Worm (Caenorhabditis elegans): Measurements from ENCODE around the gene T22F3.7.

Gene T22F3.7

DNA sequence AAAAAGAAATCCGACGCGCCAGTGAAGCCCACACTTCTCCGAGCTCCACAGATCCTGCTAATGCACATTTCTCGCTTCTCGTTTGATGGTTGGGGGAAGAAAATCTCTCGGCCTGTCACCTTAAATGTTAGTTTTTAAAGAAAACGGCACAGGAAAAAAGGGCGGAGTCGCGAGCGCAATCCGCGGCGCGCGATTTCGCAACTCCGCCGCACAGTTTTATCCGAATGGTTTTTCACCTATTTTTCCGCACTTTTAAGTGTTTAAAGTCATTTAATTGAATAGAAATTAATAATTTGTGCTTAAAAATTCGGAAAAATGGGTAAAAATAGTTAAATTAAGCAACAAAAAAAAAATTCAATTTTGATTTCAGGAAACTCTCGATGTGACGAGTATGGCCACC, 12.8 kb downstream of the T22F3.7 start (continued):
- peak; percentile 16 for TF ChIP-seq zip-5 (tag; optimal IDR thresholded peaks at IDR 0.05)
- TF ChIP-seq ref-2 (tag; optimal IDR thresholded peaks at IDR 0.05), result no peak
- peak; percentile 15 for TF ChIP-seq ztf-16 (tag; optimal IDR thresholded peaks at IDR 0.05)
- TF ChIP-seq fax-1 (tag; optimal IDR thresholded peaks at IDR 0.05), result peak; percentile 20
- peak; percentile 27 for TF ChIP-seq npax-4 (tag; optimal IDR thresholded peaks at IDR 0.05)
- peak; percentile 49 for TF ChIP-seq ceh-19 (GFP tag; optimal IDR thresholded peaks at IDR 0.05)
- peak; percentile 24 for TF ChIP-seq nfya-1 (tag; optimal IDR thresholded peaks at IDR 0.05)

DNA sequence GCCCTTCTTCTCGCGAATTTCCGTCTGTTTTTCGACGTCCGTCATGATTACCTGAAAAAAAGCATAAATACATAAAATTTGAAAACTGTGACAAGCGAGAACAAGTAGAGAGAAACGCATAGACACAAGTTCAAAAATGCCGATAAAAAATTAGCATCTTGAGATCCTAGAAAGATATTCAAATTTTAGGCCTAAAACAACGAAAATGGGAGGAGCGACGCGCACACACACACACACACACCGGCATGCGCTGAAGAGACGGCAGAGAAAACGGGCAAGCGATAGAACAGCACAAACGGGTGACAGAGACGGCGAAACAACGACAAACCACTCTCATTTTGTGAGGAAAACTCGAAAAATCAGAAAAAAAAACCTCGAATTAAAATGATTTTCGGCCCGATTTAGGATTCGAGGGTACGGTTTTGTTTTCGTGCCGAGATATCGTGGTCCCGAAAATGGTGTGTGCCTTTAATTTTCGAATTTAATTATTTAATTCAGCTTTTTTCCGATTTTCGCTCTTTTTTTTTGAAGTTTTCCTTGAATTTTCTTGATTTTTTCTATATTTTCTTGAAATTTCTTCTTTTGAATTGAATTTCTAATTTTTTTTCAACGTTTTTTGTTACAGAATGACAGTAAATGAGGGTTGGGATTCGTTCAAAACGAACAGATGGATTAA, 14.3 kb downstream of the T22F3.7 start, which contains the start of the genes rpl-11.1 and T22F3.2:
TSS of gene rpl-11.1 (minus strand) at position 51 of the 676 bp plus-strand sequence.
TSS of gene T22F3.2 (plus strand) at position 626 of the 676 bp plus-strand sequence.
- TF ChIP-seq nfya-1 (tag; optimal IDR thresholded peaks at IDR 0.05), result peak; percentile 14
- no peak for TF ChIP-seq pat-9 (tag; optimal IDR thresholded peaks at IDR 0.05)

DNA sequence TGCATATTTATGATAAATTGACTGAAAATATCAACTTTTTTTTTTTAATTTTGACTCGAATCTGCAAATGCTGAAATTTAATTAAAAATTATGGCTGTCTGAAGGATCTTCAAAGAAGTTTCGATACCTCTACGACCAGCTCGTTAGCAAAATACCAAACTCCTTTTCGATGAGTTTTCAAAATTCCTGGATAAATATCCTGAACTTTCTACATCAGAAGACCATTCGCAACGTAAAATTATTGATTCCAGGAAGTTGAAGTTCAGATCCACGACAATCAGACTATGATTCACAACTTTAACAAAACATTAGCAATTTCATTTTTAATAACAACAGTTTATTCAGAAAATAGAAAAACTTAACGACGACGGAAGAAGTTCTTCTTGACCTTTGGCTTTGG, 15.5 kb downstream of the T22F3.7 start:
- TF ChIP-seq rnt-1 (tag; optimal IDR thresholded peaks at IDR 0.05), result no peak
- TF ChIP-seq ets-4 (tag; optimal IDR thresholded peaks at IDR 0.05), result no peak
- no peak for TF ChIP-seq hlh-30 (tag; optimal IDR thresholded peaks at IDR 0.05; ENCODE audit: insufficient read depth)
- no peak for TF ChIP-seq ceh-30 (tag; optimal IDR thresholded peaks at IDR 0.05)
- no peak for TF ChIP-seq ceh-6 (GFP tag; optimal IDR thresholded peaks at IDR 0.05)
- TF ChIP-seq ahr-1 (tag; optimal IDR thresholded peaks at IDR 0.05), result no peak
- no peak for TF ChIP-seq syd-9 (tag; optimal IDR thresholded peaks at IDR 0.05)

DNA sequence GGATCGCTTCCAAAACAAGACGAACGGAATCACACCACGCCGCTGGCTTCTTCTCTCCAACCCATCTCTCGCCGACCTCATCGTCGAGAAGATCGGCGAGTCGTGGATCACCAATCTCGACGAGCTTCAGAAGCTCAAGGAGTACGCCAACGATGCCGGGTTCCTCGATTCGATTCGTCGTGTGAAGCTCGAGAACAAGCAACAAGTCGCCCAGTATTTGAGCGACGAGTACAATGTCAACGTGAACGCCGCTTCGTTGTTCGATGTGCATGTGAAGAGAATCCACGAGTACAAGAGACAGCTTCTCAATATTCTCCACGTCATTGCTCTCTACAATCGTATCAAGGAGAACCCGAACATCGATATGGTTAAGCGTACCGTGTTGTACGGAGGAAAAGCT, 16.8 kb downstream of the T22F3.7 start:
- TF ChIP-seq madf-2 (tag; optimal IDR thresholded peaks at IDR 0.05) (no peak), pat-9 (tag; optimal IDR thresholded peaks at IDR 0.05) (no peak), unc-42 (tag; optimal IDR thresholded peaks at IDR 0.05) (no peak), tbx-7 (tag; optimal IDR thresholded peaks at IDR 0.05) (no peak), fkh-10 (GFP tag; optimal IDR thresholded peaks at IDR 0.05) (no peak), npax-4 (tag; optimal IDR thresholded peaks at IDR 0.05) (no peak), pax-1 (tag; optimal IDR thresholded peaks at IDR 0.05) (no peak), eyg-1 (tag; optimal IDR thresholded peaks at IDR 0.05) (no peak)

DNA sequence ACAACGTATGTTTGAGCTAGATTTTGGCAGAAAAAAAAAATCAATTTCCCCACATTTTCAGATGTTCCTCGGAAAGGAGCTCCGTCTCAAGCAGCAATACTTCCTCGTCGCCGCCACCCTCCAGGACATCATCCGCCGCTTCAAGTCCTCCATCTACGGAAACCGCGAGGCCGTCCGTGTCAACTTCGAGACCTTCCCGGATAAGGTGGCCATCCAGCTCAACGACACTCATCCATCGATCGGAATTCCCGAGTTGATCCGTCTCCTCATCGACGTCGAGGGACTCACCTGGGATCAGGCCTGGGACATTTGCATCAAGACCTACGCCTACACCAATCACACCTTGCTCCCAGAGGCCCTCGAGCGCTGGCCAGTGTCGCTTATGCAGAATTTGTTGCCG, 17.8 kb downstream of the T22F3.7 start:
- TF ChIP-seq ceh-34 (tag; optimal IDR thresholded peaks at IDR 0.05), result no peak
- no peak for TF ChIP-seq fax-1 (tag; optimal IDR thresholded peaks at IDR 0.05)
- TF ChIP-seq C08G9.2 (tag; optimal IDR thresholded peaks at IDR 0.05), result no peak
- TF ChIP-seq ceh-22 (tag; optimal IDR thresholded peaks at IDR 0.05), result no peak
- no peak for TF ChIP-seq ceh-9 (tag; optimal IDR thresholded peaks at IDR 0.05)
- no peak for TF ChIP-seq odd-2 (tag; optimal IDR thresholded peaks at IDR 0.05)
- no peak for TF ChIP-seq zip-5 (tag; optimal IDR thresholded peaks at IDR 0.05)
- no peak for TF ChIP-seq ahr-1 (tag; optimal IDR thresholded peaks at IDR 0.05)
- TF ChIP-seq ref-2 (tag; optimal IDR thresholded peaks at IDR 0.05), result no peak

DNA sequence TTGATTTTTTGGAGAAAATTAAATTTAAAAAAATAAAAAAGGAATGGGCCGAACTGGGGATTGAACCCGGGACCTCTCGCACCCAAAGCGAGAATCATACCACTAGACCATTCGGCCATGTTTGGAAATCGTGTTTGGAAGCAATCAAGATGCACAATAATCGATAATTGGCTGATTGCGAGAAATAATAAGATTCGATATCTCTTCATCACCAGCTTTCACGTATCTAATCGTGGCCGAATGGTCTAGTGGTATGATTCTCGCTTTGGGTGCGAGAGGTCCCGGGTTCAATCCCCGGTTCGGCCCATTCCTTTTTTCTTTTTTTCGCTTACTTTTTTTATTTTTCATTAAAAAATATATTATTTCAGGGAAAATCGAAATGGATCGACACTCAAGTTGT, 18.4 kb downstream of the T22F3.7 start:
- no peak for TF ChIP-seq ceh-14 (tag; optimal IDR thresholded peaks at IDR 0.05)

DNA sequence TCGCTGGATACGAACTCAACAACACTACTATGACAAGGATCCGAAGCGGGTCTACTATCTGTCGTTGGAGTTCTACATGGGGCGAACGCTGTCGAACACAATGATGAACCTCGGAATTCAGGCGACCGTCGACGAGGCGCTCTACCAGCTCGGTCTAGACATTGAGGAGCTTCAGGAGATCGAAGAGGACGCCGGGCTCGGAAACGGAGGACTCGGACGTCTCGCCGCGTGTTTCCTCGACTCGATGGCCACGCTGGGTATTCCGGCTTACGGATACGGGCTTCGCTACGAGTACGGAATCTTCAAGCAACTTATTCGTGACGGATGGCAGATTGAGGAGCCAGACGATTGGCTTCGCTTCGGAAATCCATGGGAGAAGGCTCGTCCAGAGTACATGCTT, 18.8 kb downstream of the T22F3.7 start:
- no peak for TF ChIP-seq Y22D7AL.16 (tag; optimal IDR thresholded peaks at IDR 0.05)
- TF ChIP-seq pat-9 (tag; optimal IDR thresholded peaks at IDR 0.05), result no peak
- no peak for TF ChIP-seq ceh-24 (tag; optimal IDR thresholded peaks at IDR 0.05)

All from whole organism, late embryonic.